Worm (Caenorhabditis elegans) whole organism, mixed stage, embryonic: ENCODE data around the gene C18E9.2.

Experiments used
- M03D4.4 ChIP-seq: sonication (generic microtip); optimal IDR thresholded peaks from 2 replicates; lab custom pipeline; 2017; ENCODE audit warnings: mild to moderate bottlenecking, missing genetic modification characterization, missing compliant biosample characterization
- ceh-43 ChIP-seq: fragments of 200-800 bp; sonication (Bioruptor generic); optimal IDR thresholded peaks from 2 replicates; lab custom pipeline; 2018; ENCODE audit warnings: mild to moderate bottlenecking, missing genetic modification characterization, moderate library complexity, missing compliant biosample characterization
- ces-1 ChIP-seq: fragments of 150-350 bp; optimal IDR thresholded peaks from 2 replicates; lab custom pipeline; 2014; ENCODE audit warnings: missing biosample characterization, missing genetic modification reagents, missing genetic modification characterization
- cnd-1 ChIP-seq: fragments of 200-800 bp; sonication (Bioruptor generic); optimal IDR thresholded peaks from 2 replicates; lab custom pipeline; 2018; ENCODE audit warnings: mild to moderate bottlenecking, missing genetic modification characterization, missing compliant biosample characterization
- drap-1 ChIP-seq: fragments of 200-800 bp; sonication (Bioruptor generic); optimal IDR thresholded peaks from 3 replicates; lab custom pipeline; 2018; ENCODE audit warnings: mild to moderate bottlenecking, missing genetic modification characterization, missing compliant biosample characterization
- elt-1 ChIP-seq: sonication (generic microtip); optimal IDR thresholded peaks from 2 replicates; lab custom pipeline; 2017; ENCODE audit warnings: missing genetic modification characterization, mild to moderate bottlenecking, missing compliant biosample characterization, antibody characterized with exemption, moderate library complexity, borderline replicate concordance; ENCODE audit not compliant: insufficient read depth
- elt-3 ChIP-seq: fragments of 150-350 bp; optimal IDR thresholded peaks from 2 replicates; lab custom pipeline; 2014; ENCODE audit warnings: missing biosample characterization, missing genetic modification characterization
- hlh-1 ChIP-seq: fragments of 150-350 bp; optimal IDR thresholded peaks from 2 replicates; lab custom pipeline; 2014; ENCODE audit warnings: missing biosample characterization, missing genetic modification reagents, missing genetic modification characterization
- lin-13 ChIP-seq: fragments of 150-350 bp; optimal IDR thresholded peaks from 2 replicates; lab custom pipeline; 2014; ENCODE audit warnings: missing biosample characterization, missing genetic modification characterization
- lin-32 ChIP-seq: fragments of 200-800 bp; sonication (Bioruptor generic); optimal IDR thresholded peaks from 2 replicates; lab custom pipeline; 2018; ENCODE audit warnings: mild to moderate bottlenecking, missing genetic modification characterization, missing compliant biosample characterization
- lsy-2 ChIP-seq: fragments of 150-350 bp; optimal IDR thresholded peaks from 2 replicates; lab custom pipeline; 2014; ENCODE audit warnings: missing biosample characterization, missing genetic modification characterization
- mab-5 ChIP-seq: fragments of 150-350 bp; optimal IDR thresholded peaks from 2 replicates; lab custom pipeline; 2014; ENCODE audit warnings: missing biosample characterization, missing genetic modification characterization
- mep-1 ChIP-seq: fragments of 150-350 bp; optimal IDR thresholded peaks from 2 replicates; lab custom pipeline; 2017; ENCODE audit warnings: missing biosample characterization, missing genetic modification reagents, missing genetic modification characterization, inconsistent platforms
- mls-2 ChIP-seq: sonication (generic microtip); optimal IDR thresholded peaks from 2 replicates; lab custom pipeline; 2016; ENCODE audit warnings: mild to moderate bottlenecking, missing genetic modification characterization, moderate library complexity, missing compliant biosample characterization
- nhr-28 ChIP-seq: fragments of 150-350 bp; optimal IDR thresholded peaks from 2 replicates; lab custom pipeline; 2014; ENCODE audit warnings: missing biosample characterization, missing genetic modification characterization
- nhr-76 ChIP-seq: sonication (generic microtip); optimal IDR thresholded peaks from 2 replicates; lab custom pipeline; 2017; ENCODE audit warnings: missing biosample characterization, missing genetic modification characterization
- pha-4 ChIP-seq: fragments of 150-350 bp; optimal IDR thresholded peaks from 2 replicates; lab custom pipeline; 2018; ENCODE audit warnings: missing biosample characterization, missing genetic modification reagents, missing genetic modification characterization
- sem-2 ChIP-seq: fragments of 200-800 bp; sonication (Bioruptor generic); optimal IDR thresholded peaks from 2 replicates; lab custom pipeline; 2018; ENCODE audit warnings: mild to moderate bottlenecking, missing genetic modification characterization, missing compliant biosample characterization
- snpc-4 ChIP-seq: fragments of 150-350 bp; optimal IDR thresholded peaks from 2 replicates; lab custom pipeline; 2014; ENCODE audit warnings: missing biosample characterization, missing genetic modification characterization
- sptf-1 ChIP-seq: sonication (generic microtip); optimal IDR thresholded peaks from 2 replicates; lab custom pipeline; 2017; ENCODE audit warnings: mild to moderate bottlenecking, missing genetic modification characterization, moderate library complexity, missing compliant biosample characterization
- tbx-8 ChIP-seq: fragments of 200-800 bp; sonication (Bioruptor generic); optimal IDR thresholded peaks from 2 replicates; lab custom pipeline; 2018; ENCODE audit warnings: mild to moderate bottlenecking, missing genetic modification characterization, moderate library complexity, missing compliant biosample characterization
- unc-120 ChIP-seq: sonication (generic microtip); optimal IDR thresholded peaks from 2 replicates; lab custom pipeline; 2017; ENCODE audit warnings: missing genetic modification characterization, missing compliant biosample characterization; ENCODE audit not compliant: poor library complexity, severe bottlenecking
- unc-39 ChIP-seq: fragments of 150-350 bp; optimal IDR thresholded peaks from 2 replicates; lab custom pipeline; 2014; ENCODE audit warnings: missing biosample characterization, missing genetic modification characterization
- unc-62 ChIP-seq: fragments of 150-350 bp; optimal IDR thresholded peaks from 2 replicates; lab custom pipeline; 2014; ENCODE audit warnings: missing biosample characterization, missing genetic modification reagents, missing genetic modification characterization
- zip-8 ChIP-seq: fragments of 150-350 bp; optimal IDR thresholded peaks from 2 replicates; lab custom pipeline; 2014; ENCODE audit warnings: missing biosample characterization, missing genetic modification characterization

C18E9.2 gene

ce11 chrII:9007741-9008140, 42.9 kb downstream of the C18E9.2 start:
- no peak for TF ChIP-seq sem-2 (GFP tag; lab: Kevin White, UChicago)
- no peak for TF ChIP-seq lsy-2 (tag; lab: Kevin White, UChicago)
- no peak for TF ChIP-seq unc-62
- no peak for TF ChIP-seq pha-4
- TF ChIP-seq ces-1, result no peak
- TF ChIP-seq snpc-4 (tag; lab: Kevin White, UChicago), result no peak
- no peak for TF ChIP-seq elt-1 (tag; lab: Kevin White, UChicago)
- no peak for TF ChIP-seq elt-3 (tag; lab: Kevin White, UChicago)
- TF ChIP-seq hlh-1 (tag; lab: Kevin White, UChicago), result no peak
- TF ChIP-seq nhr-28 (tag; lab: Kevin White, UChicago), result no peak
- no peak for TF ChIP-seq lin-13 (tag; lab: Kevin White, UChicago)
- TF ChIP-seq M03D4.4 (tag; lab: Kevin White, UChicago), result no peak
- no peak for TF ChIP-seq cnd-1 (tag; lab: Kevin White, UChicago)
- TF ChIP-seq mls-2 (tag; lab: Kevin White, UChicago), result no peak
- TF ChIP-seq tbx-8 (GFP tag; lab: Kevin White, UChicago), result no peak

- no peak for TF ChIP-seq unc-62
- no peak for TF ChIP-seq pha-4
- no peak for TF ChIP-seq ceh-43 (GFP tag; lab: Kevin White, UChicago)
- TF ChIP-seq ces-1, result no peak
- no peak for TF ChIP-seq lin-32 (GFP tag; lab: Kevin White, UChicago)
- no peak for TF ChIP-seq nhr-76 (tag; lab: Kevin White, UChicago)
- no peak for TF ChIP-seq sem-2 (GFP tag; lab: Kevin White, UChicago)
- no peak for TF ChIP-seq elt-3 (tag; lab: Kevin White, UChicago)
- no peak for TF ChIP-seq zip-8
- TF ChIP-seq M03D4.4 (tag; lab: Kevin White, UChicago), result no peak
- TF ChIP-seq sptf-1 (tag; lab: Kevin White, UChicago), result no peak
Observed at ce11 chrII:9009976-9010702, 45.3 kb downstream of the C18E9.2 start.

- TF ChIP-seq mls-2 (tag; lab: Kevin White, UChicago) (peak; percentile 7), ces-1 (peak; percentile 70), elt-3 (tag; lab: Kevin White, UChicago) (no peak)
Observed at ce11 chrII:9010708-9011107, 45.9 kb downstream of the C18E9.2 start.

- peak; percentile 14 for TF ChIP-seq hlh-1 (tag; lab: Kevin White, UChicago)
- TF ChIP-seq nhr-76 (tag; lab: Kevin White, UChicago), result no peak
- peak; percentile 36 for TF ChIP-seq drap-1 (GFP tag; lab: Kevin White, UChicago)
- peak; percentile 48 for TF ChIP-seq unc-120
- no peak for TF ChIP-seq ceh-43 (GFP tag; lab: Kevin White, UChicago)
- peak; percentile 62 for TF ChIP-seq sptf-1 (tag; lab: Kevin White, UChicago)
- TF ChIP-seq, all 35 proteins: peak for 4
Observed at ce11 chrII:9013341-9013740, 48.5 kb downstream of the C18E9.2 start.

ce11 chrII:9014188-9014587, 49.4 kb downstream of the C18E9.2 start:
- TF ChIP-seq zip-8, result no peak
- TF ChIP-seq ces-1, result no peak
- TF ChIP-seq mab-5 (tag; lab: Kevin White, UChicago), result no peak
- no peak for TF ChIP-seq snpc-4 (tag; lab: Kevin White, UChicago)
- no peak for TF ChIP-seq cnd-1 (tag; lab: Kevin White, UChicago)
- TF ChIP-seq ceh-43 (GFP tag; lab: Kevin White, UChicago), result no peak

- TF ChIP-seq hlh-1 (tag; lab: Kevin White, UChicago) (peak; percentile 73), unc-62 (peak; percentile 74), mep-1 (tag; lab: Kevin White, UChicago) (no peak), unc-120 (peak; percentile 33), unc-39 (tag; lab: Kevin White, UChicago) (no peak)
Observed at ce11 chrII:9014877-9015505, 50.2 kb downstream of the C18E9.2 start.
